Fruit fly (Drosophila melanogaster) whole organism, wandering third instar larva: ENCODE measurements around the gene CG14506.
A peak's percentile ranks its signal among the peaks of the same experiment; 100 is the strongest.

ENCODE experiments used
- CG9705 ChIP-seq: fragments of 200-800 bp; sonication (Bioruptor generic); optimal IDR thresholded peaks from 2 replicates; lab custom pipeline; 2018; ENCODE audit warnings: missing biosample characterization, mild to moderate bottlenecking, missing genetic modification characterization
- CrebA ChIP-seq: fragments of 200-800 bp; sonication (Bioruptor generic); optimal IDR thresholded peaks from 2 replicates; lab custom pipeline; 2016; ENCODE audit warnings: missing biosample characterization, mild to moderate bottlenecking, missing genetic modification characterization, borderline replicate concordance
- GATAd ChIP-seq: sonication (Bioruptor generic); optimal IDR thresholded peaks from 2 replicates; lab custom pipeline; 2016; ENCODE audit warnings: missing biosample characterization, missing genetic modification characterization
- HLH106 ChIP-seq: fragments of 200-800 bp; optimal IDR thresholded peaks from 3 replicates; lab custom pipeline; 2019; ENCODE audit warnings: missing biosample characterization, mild to moderate bottlenecking, missing genetic modification characterization, moderate library complexity
- Hnf4 ChIP-seq: fragments of 200-800 bp; sonication (Bioruptor generic); optimal IDR thresholded peaks from 2 replicates; lab custom pipeline; 2016; ENCODE audit warnings: missing biosample characterization, mild to moderate bottlenecking, missing genetic modification characterization
- Hr78 ChIP-seq: fragments of >200 bp; optimal IDR thresholded peaks from 2 replicates; lab custom pipeline; 2017; ENCODE audit warnings: missing biosample characterization, missing genetic modification characterization
- Hr83 ChIP-seq: fragments of 200-300 bp; sonication (Bioruptor generic); optimal IDR thresholded peaks from 2 replicates; lab custom pipeline; 2016; ENCODE audit warnings: missing biosample characterization, mild to moderate bottlenecking, missing genetic modification characterization, moderate library complexity; ENCODE audit not compliant: poor library complexity, severe bottlenecking
- Jra ChIP-seq: sonication (Bioruptor generic); optimal IDR thresholded peaks from 2 replicates; lab custom pipeline; 2016; ENCODE audit warnings: missing biosample characterization, missing genetic modification characterization
- Mio ChIP-seq: sonication (Bioruptor generic); optimal IDR thresholded peaks from 2 replicates; lab custom pipeline; 2016; ENCODE audit warnings: missing biosample characterization, missing genetic modification characterization
- Myc ChIP-seq: fragments of >200 bp; optimal IDR thresholded peaks from 2 replicates; lab custom pipeline; 2017
- N ChIP-seq: fragments of >200 bp; optimal IDR thresholded peaks from 2 replicates; lab custom pipeline; 2018; ENCODE audit warnings: missing biosample characterization, missing external identifiers, missing genetic modification characterization
- OdsH ChIP-seq: fragments of 200-800 bp; sonication (Bioruptor generic); optimal IDR thresholded peaks from 2 replicates; lab custom pipeline; 2016; ENCODE audit warnings: missing biosample characterization, mild to moderate bottlenecking, missing genetic modification characterization
- Rel ChIP-seq, 2 experiments: fragments of 200-800 bp; sonication (Bioruptor generic) in 1 of 2; optimal IDR thresholded peaks; 2 replicates in 1 of 2; 3 replicates in 1 of 2; lab custom pipeline; 2016 to 2019; ENCODE audit warnings: mild to moderate bottlenecking in 2 of 2, missing biosample characterization in 2 of 2, missing genetic modification characterization in 2 of 2, moderate library complexity in 1 of 2
- Sp1 ChIP-seq: fragments of 200-800 bp; sonication (Bioruptor generic); optimal IDR thresholded peaks from 3 replicates; lab custom pipeline; 2019; ENCODE audit warnings: missing biosample characterization, mild to moderate bottlenecking, missing genetic modification characterization, moderate library complexity
- Vsx2 ChIP-seq: fragments of 200-300, 225-300 bp; sonication (Bioruptor generic); optimal IDR thresholded peaks from 2 replicates; lab custom pipeline; 2018; ENCODE audit warnings: missing biosample characterization, missing genetic modification characterization; ENCODE audit not compliant: partially characterized antibody
- br ChIP-seq: fragments of 200-800 bp; sonication (Bioruptor generic); optimal IDR thresholded peaks from 2 replicates; lab custom pipeline; 2016; ENCODE audit warnings: missing biosample characterization, missing genetic modification characterization
- brk ChIP-seq: fragments of 200-800 bp; sonication (Bioruptor generic); optimal IDR thresholded peaks from 2 replicates; lab custom pipeline; 2016; ENCODE audit warnings: missing biosample characterization, mild to moderate bottlenecking, missing genetic modification characterization
- dmrt93B ChIP-seq: fragments of 200-800 bp; sonication (Bioruptor generic); optimal IDR thresholded peaks from 2 replicates; lab custom pipeline; 2018; ENCODE audit warnings: missing biosample characterization, mild to moderate bottlenecking, missing genetic modification characterization
- dsf ChIP-seq: sonication (Bioruptor generic); optimal IDR thresholded peaks from 2 replicates; lab custom pipeline; 2016; ENCODE audit warnings: missing biosample characterization, missing genetic modification characterization, borderline replicate concordance
- foxo ChIP-seq, 2 experiments: fragments of 200-800 bp; sonication (Bioruptor generic); optimal IDR thresholded peaks; 2 replicates in 1 of 2; 3 replicates in 1 of 2; lab custom pipeline; 2016 to 2017; ENCODE audit warnings: missing biosample characterization in 2 of 2, missing genetic modification characterization in 2 of 2
- fru ChIP-seq: fragments of 200-800 bp; sonication (Bioruptor generic); optimal IDR thresholded peaks from 3 replicates; lab custom pipeline; 2016; ENCODE audit warnings: missing biosample characterization, mild to moderate bottlenecking, missing genetic modification characterization
- h ChIP-seq: fragments of 200-800 bp; sonication (Bioruptor generic); optimal IDR thresholded peaks from 3 replicates; lab custom pipeline; 2016; ENCODE audit warnings: missing biosample characterization, mild to moderate bottlenecking, missing genetic modification characterization
- lola ChIP-seq: fragments of >200 bp; optimal IDR thresholded peaks from 2 replicates; lab custom pipeline; 2017; ENCODE audit warnings: missing biosample characterization, missing genetic modification characterization
- pan ChIP-seq: fragments of >200 bp; optimal IDR thresholded peaks from 2 replicates; lab custom pipeline; 2017
- psq ChIP-seq: fragments of 200-800 bp; sonication (Bioruptor generic); optimal IDR thresholded peaks from 3 replicates; lab custom pipeline; 2017; ENCODE audit warnings: missing biosample characterization, mild to moderate bottlenecking, missing genetic modification characterization, moderate library complexity
- rgr ChIP-seq: fragments of 200-800 bp; sonication (Bioruptor generic); optimal IDR thresholded peaks from 3 replicates; lab custom pipeline; 2016; ENCODE audit warnings: missing biosample characterization, mild to moderate bottlenecking, missing genetic modification characterization
- sage ChIP-seq: fragments of 200-800 bp; sonication (Bioruptor generic); optimal IDR thresholded peaks from 2 replicates; lab custom pipeline; 2016; ENCODE audit warnings: missing biosample characterization, mild to moderate bottlenecking, missing genetic modification characterization
- sv ChIP-seq: fragments of 200-800 bp; sonication (Bioruptor generic); optimal IDR thresholded peaks from 3 replicates; lab custom pipeline; 2016; ENCODE audit warnings: missing biosample characterization, missing genetic modification characterization
- tai ChIP-seq: sonication (Bioruptor generic); optimal IDR thresholded peaks from 2 replicates; lab custom pipeline; 2016; ENCODE audit warnings: missing biosample characterization, missing genetic modification characterization
- usp ChIP-seq: fragments of >200 bp; optimal IDR thresholded peaks from 2 replicates; lab custom pipeline; 2017; ENCODE audit warnings: missing biosample characterization, missing genetic modification characterization
- woc ChIP-seq: sonication (Bioruptor generic); optimal IDR thresholded peaks from 2 replicates; lab custom pipeline; 2016; ENCODE audit warnings: missing biosample characterization, mild to moderate bottlenecking, missing genetic modification characterization

CG14506 gene

DNA sequence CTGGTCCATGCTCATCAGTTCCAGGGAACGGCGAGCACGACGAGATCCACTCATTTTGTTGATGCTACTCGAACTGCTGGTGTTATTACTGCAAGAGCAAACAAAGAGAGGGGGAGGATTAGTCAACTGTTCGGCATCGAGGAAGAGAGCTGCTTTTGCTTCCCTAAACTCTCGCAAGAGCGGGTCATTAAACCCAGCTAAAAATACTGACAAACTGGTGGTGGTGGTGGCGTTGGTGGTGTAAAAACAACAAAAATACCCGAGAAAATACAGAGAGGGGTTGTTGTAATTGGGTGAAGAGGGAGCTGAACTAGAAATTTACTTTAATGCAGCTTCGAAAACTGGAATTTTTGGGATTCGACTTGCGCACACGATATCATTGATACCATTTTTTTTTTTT is 43.1 kb downstream of the CG14506 start:
- TF ChIP-seq CrebA (GFP tag; lab: Kevin White, UChicago) (no peak), N (GFP tag; lab: Kevin White, UChicago) (no peak), dmrt93B (no peak), h (no peak), woc (GFP tag; lab: Kevin White, UChicago) (no peak), Jra (GFP tag; lab: Kevin White, UChicago) (no peak), pan (no peak), Hnf4 (no peak), tai (GFP tag; lab: Kevin White, UChicago) (no peak), dsf (GFP tag; lab: Kevin White, UChicago) (no peak), lola (GFP tag; lab: Kevin White, UChicago) (no peak), fru (GFP tag; lab: Kevin White, UChicago) (no peak), sage (no peak), rgr (GFP tag; lab: Kevin White, UChicago) (no peak), brk (GFP tag; lab: Kevin White, UChicago) (no peak), GATAd (GFP tag; lab: Kevin White, UChicago) (no peak), usp (GFP tag; lab: Kevin White, UChicago) (no peak), HLH106 (tag; lab: Kevin White, UChicago) (no peak)

DNA sequence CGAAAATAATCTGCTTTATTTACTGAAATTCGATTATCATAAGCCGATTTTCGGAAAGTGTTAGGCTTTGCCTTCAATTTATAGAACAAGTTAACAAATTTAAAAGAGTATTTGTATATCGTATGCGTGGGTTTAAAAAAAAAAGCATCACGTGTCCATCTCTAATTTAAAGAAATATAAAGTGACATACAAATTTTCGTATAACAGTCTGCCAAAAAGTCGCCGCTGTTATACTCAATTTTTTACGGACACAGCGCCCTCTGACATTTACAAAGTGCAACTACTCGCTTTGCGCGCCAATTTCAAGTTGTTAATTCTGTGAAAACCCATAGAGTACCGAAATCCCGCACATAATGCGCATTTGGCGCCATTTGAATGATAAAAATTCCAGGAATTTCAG is 45.6 kb downstream of the CG14506 start:
- TF ChIP-seq OdsH (peak; percentile 50), Vsx2 (GFP tag; lab: Kevin White, UChicago) (peak; percentile 31), psq (GFP tag; lab: Kevin White, UChicago) (no peak), HLH106 (tag; lab: Kevin White, UChicago) (no peak), Myc (lab: Kevin White, UChicago) (peak; percentile 79), woc (GFP tag; lab: Kevin White, UChicago) (peak; percentile 40), sv (GFP tag; lab: Kevin White, UChicago) (peak; percentile 13), Hr83 (GFP tag; lab: Kevin White, UChicago) (peak; percentile 61), br (GFP tag; lab: Kevin White, UChicago) (peak; percentile 19), Rel (GFP tag; optimal IDR thresholded peaks at IDR 0.05; lab: Kevin White, UChicago) (no peak), Rel (tag; optimal IDR thresholded peaks at IDR 0.05; lab: Kevin White, UChicago) (peak; percentile 50), brk (GFP tag; lab: Kevin White, UChicago) (peak; percentile 3), pan (no peak), fru (GFP tag; lab: Kevin White, UChicago) (peak; percentile 1)

DNA sequence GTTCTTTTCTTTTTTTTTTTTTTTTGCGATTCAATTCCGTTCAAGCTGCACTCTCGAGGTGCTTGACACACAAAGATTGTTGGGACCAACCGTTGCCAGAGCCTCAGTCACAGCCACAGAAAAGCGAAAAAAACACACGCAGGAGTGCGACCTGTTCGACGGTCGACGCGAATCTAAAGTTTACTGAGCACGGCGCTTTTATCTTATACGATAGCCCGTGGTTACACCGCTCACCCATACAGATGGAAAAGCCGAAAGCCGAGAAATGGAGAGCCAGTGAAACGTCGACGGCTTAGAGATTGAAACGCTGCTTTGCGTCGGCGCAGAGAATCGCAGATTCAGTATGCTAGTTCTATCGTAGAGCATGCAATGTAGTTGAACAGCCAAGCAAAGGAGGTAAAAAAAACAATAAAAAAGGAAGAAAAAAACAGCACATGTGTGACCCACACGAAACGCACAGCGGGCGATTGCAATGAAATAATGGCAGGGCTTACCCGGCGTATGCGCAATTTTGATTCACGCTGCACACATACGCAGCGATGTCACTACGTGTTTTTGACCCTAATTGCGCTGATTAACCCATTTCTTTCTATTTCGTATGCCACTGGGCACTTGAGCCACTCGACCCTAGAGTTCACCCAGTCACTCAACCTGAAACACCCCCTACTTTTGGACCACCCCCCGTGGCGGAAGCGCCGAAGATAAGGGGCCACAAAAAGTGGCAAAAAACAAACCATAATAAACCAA is 46.5 kb downstream of the CG14506 start, which contains the start of gene SP1029:
Gene SP1029, minus strand, starts transcription at position 180 of the 747 bp plus-strand sequence.
- no peak for TF ChIP-seq h
- no peak for TF ChIP-seq HLH106 (tag; lab: Kevin White, UChicago)
- TF ChIP-seq rgr (GFP tag; lab: Kevin White, UChicago) = no peak
- TF ChIP-seq br (GFP tag; lab: Kevin White, UChicago) = no peak
- no peak for TF ChIP-seq Mio (GFP tag; lab: Kevin White, UChicago)
- no peak for TF ChIP-seq Hnf4
- TF ChIP-seq Sp1 (GFP tag; lab: Kevin White, UChicago) = no peak
- no peak for TF ChIP-seq Hr78 (GFP tag; lab: Kevin White, UChicago)
- no peak for TF ChIP-seq fru (GFP tag; lab: Kevin White, UChicago)

DNA sequence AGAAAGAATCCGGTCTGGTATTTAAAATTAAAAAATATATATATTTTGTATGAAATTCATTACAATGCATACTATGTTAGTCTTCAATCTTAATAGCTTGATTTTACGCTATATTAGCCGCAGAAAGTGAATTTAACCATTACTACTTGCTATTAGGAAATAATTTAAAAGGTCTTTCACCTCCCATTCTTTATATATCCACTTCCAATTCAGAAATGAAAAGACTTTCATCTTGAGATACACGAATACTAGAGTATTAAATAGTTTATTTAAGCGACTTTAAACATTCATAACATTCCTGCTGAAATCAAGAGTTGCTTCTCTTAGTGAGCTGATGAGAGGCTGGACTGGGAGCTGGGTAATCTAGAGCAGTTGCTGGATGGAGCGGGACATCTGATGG is 52.3 kb downstream of the CG14506 start, which contains the start of gene CG31445:
Gene CG31445, minus strand, starts transcription at position 101 of the 400 bp plus-strand sequence.
- TF ChIP-seq pan (no peak), Hr78 (GFP tag; lab: Kevin White, UChicago) (no peak), woc (GFP tag; lab: Kevin White, UChicago) (no peak), Hr83 (GFP tag; lab: Kevin White, UChicago) (no peak), CrebA (GFP tag; lab: Kevin White, UChicago) (no peak), Rel (GFP tag; optimal IDR thresholded peaks at IDR 0.05; lab: Kevin White, UChicago) (no peak), Rel (tag; optimal IDR thresholded peaks at IDR 0.05; lab: Kevin White, UChicago) (no peak), Myc (lab: Kevin White, UChicago) (no peak), dmrt93B (no peak), GATAd (GFP tag; lab: Kevin White, UChicago) (no peak), h (no peak), CG9705 (GFP tag; lab: Kevin White, UChicago) (no peak), HLH106 (tag; lab: Kevin White, UChicago) (no peak), Mio (GFP tag; lab: Kevin White, UChicago) (no peak), N (GFP tag; lab: Kevin White, UChicago) (no peak), foxo (GFP tag; optimal IDR thresholded peaks at IDR 0.05; lab: Kevin White, UChicago) (no peak), rgr (GFP tag; lab: Kevin White, UChicago) (no peak)
